Worm (Caenorhabditis elegans) whole organism, young adult: ENCODE data around the gene Y56A3A.6.

ENCODE experiments used
- F57C9.4 ChIP-seq: sonication (generic microtip); optimal IDR thresholded peaks from 2 replicates; lab custom pipeline; 2017; ENCODE audit warnings: mild to moderate bottlenecking, missing genetic modification characterization, missing compliant biosample characterization
- ZK185.1 ChIP-seq: sonication (generic microtip); optimal IDR thresholded peaks from 2 replicates; lab custom pipeline; 2016; ENCODE audit warnings: mild to moderate bottlenecking, missing genetic modification characterization, missing compliant biosample characterization; ENCODE audit not compliant: poor library complexity, severe bottlenecking
- atf-7 ChIP-seq: sonication (generic microtip); optimal IDR thresholded peaks from 2 replicates; lab custom pipeline; 2017; ENCODE audit warnings: mild to moderate bottlenecking, missing genetic modification characterization, missing compliant biosample characterization
- ceh-100 ChIP-seq: fragments of 200-800 bp; sonication (Bioruptor generic); IDR thresholded peaks from 2 replicates; pipeline ENCODE4 v1.3.6; 2022; ENCODE audit warnings: missing genetic modification reagents, missing genetic modification characterization, missing compliant biosample characterization
- die-1 ChIP-seq: sonication (generic microtip); optimal IDR thresholded peaks from 2 replicates; lab custom pipeline; 2016; ENCODE audit warnings: missing genotype, mild to moderate bottlenecking, missing genetic modification characterization, missing compliant biosample characterization
- dpl-1 ChIP-seq: fragments of 150-350 bp; optimal IDR thresholded peaks from 2 replicates; lab custom pipeline; 2014; ENCODE audit warnings: missing biosample characterization, missing genetic modification reagents, missing genetic modification characterization
- hrde-1 ChIP-seq: sonication (generic microtip); optimal IDR thresholded peaks from 2 replicates; lab custom pipeline; 2016; ENCODE audit warnings: missing genetic modification characterization, mild to moderate bottlenecking, missing compliant biosample characterization, moderate library complexity, missing genotype, missing genetic modification reagents, borderline replicate concordance
- nfya-1 ChIP-seq: sonication (generic microtip); optimal IDR thresholded peaks from 2 replicates; lab custom pipeline; 2017; ENCODE audit warnings: antibody characterized with exemption, missing compliant biosample characterization, missing genetic modification characterization, borderline replicate concordance; ENCODE audit not compliant: insufficient read depth
- nhr-90 ChIP-seq: sonication (generic microtip); optimal IDR thresholded peaks from 2 replicates; lab custom pipeline; 2016; ENCODE audit warnings: missing genotype, mild to moderate bottlenecking, missing genetic modification characterization, missing compliant biosample characterization

DNA sequence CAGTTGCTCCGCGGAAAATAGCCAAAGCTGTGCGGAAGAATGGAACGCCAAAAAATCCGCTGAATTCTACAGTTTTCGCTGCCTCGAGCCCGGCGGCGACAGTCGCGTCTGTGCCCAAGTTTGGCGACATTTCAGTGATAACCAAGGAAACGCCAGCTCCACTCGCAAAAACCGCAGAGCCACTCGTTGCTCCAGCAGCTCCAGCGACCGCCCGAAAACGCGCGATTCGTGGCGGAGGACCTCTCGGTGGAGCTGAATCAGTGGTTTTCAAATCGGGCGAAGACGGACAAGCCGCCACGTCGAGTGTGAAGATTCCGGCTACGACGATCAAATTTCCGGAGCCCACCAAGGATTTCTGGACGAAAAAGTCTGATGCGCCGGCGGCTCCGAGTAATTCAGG, 37.7 kb upstream of the Y56A3A.6 start:
- TF ChIP-seq nhr-90 (tag; lab: Kevin White, UChicago) (no peak), dpl-1 (GFP tag; lab: Kevin White, UChicago) (no peak), atf-7 (tag; lab: Kevin White, UChicago) (no peak), hrde-1 (tag; lab: Kevin White, UChicago) (no peak), F57C9.4 (tag; lab: Kevin White, UChicago) (no peak), nfya-1 (tag; lab: Kevin White, UChicago) (no peak), ZK185.1 (tag; lab: Kevin White, UChicago) (no peak), ceh-100 (GFP tag; lab: Robert Waterston, UW) (no peak), die-1 (tag; lab: Kevin White, UChicago) (no peak)
